Fruit fly (Drosophila melanogaster) whole organism, prepupa: ENCODE results near the gene alpha-Man-Ib.
A peak's percentile ranks its signal among the peaks of the same experiment; 100 is the strongest.

Experiments used
- Blimp-1 ChIP-seq: fragments of 200-800 bp; sonication (Bioruptor generic); optimal IDR thresholded peaks from 3 replicates; lab custom pipeline; 2017; ENCODE audit warnings: missing biosample characterization, missing genetic modification characterization, mild to moderate bottlenecking, moderate library complexity, missing genetic modification reagents
- CG10631 ChIP-seq: fragments of 200-800 bp; sonication (Bioruptor generic); optimal IDR thresholded peaks from 2 replicates; lab custom pipeline; 2016; ENCODE audit warnings: missing biosample characterization, missing genetic modification characterization
- CG10669 ChIP-seq: fragments of 200-800 bp; sonication (Bioruptor generic); optimal IDR thresholded peaks from 3 replicates; lab custom pipeline; 2018; ENCODE audit warnings: missing biosample characterization, mild to moderate bottlenecking, missing genetic modification characterization, moderate library complexity
- CG11294 ChIP-seq: fragments of 200-800 bp; sonication (Bioruptor generic); IDR thresholded peaks from 2 replicates; pipeline ENCODE4 v1.3.6; 2022; ENCODE audit warnings: missing biosample characterization, missing genetic modification characterization
- CG11762 ChIP-seq: fragments of 200-800 bp; sonication (Bioruptor generic); optimal IDR thresholded peaks from 3 replicates; lab custom pipeline; 2016; ENCODE audit warnings: missing biosample characterization, missing genetic modification characterization; ENCODE audit not compliant: insufficient read depth
- CG15336 ChIP-seq: fragments of 200-800 bp; sonication (Bioruptor generic); IDR thresholded peaks from 2 replicates; pipeline ENCODE4 v1.3.6; 2022; ENCODE audit warnings: missing biosample characterization, missing genetic modification characterization
- CG1621 ChIP-seq: fragments of 200-800 bp; sonication (Bioruptor generic); optimal IDR thresholded peaks from 3 replicates; lab custom pipeline; 2018; ENCODE audit warnings: missing biosample characterization, mild to moderate bottlenecking, missing genetic modification characterization
- CG16779 ChIP-seq: fragments of 200-800 bp; sonication (Bioruptor generic); optimal IDR thresholded peaks from 3 replicates; lab custom pipeline; 2017; ENCODE audit warnings: missing biosample characterization, mild to moderate bottlenecking, missing genetic modification characterization
- CG32006 ChIP-seq: fragments of 200-800 bp; sonication (Bioruptor generic); optimal IDR thresholded peaks from 3 replicates; lab custom pipeline; 2017; ENCODE audit warnings: missing biosample characterization, mild to moderate bottlenecking, missing genetic modification characterization
- CG34406 ChIP-seq: fragments of 200-800 bp; sonication (Bioruptor generic); optimal IDR thresholded peaks from 3 replicates; lab custom pipeline; 2016; ENCODE audit warnings: missing biosample characterization, missing genetic modification characterization
- CG3919 ChIP-seq: fragments of 200-800 bp; sonication (Bioruptor generic); optimal IDR thresholded peaks from 3 replicates; lab custom pipeline; 2016; ENCODE audit warnings: missing biosample characterization, missing genetic modification characterization
- CG4318 ChIP-seq: fragments of 200-800 bp; sonication (Bioruptor generic); optimal IDR thresholded peaks from 3 replicates; lab custom pipeline; 2017; ENCODE audit warnings: missing biosample characterization, mild to moderate bottlenecking, missing genetic modification characterization
- CG6163 ChIP-seq: fragments of 200-800 bp; sonication (Bioruptor generic); IDR thresholded peaks from 3 replicates; pipeline ENCODE4 v1.3.6; 2022; ENCODE audit warnings: missing biosample characterization, missing genetic modification characterization
- CG6276 ChIP-seq: fragments of 200-800 bp; sonication (Bioruptor generic); optimal IDR thresholded peaks from 2 replicates; lab custom pipeline; 2017; ENCODE audit warnings: missing biosample characterization, mild to moderate bottlenecking, missing genetic modification characterization
- CG6792 ChIP-seq: fragments of 200-800 bp; sonication (Bioruptor generic); optimal IDR thresholded peaks from 3 replicates; lab custom pipeline; 2016; ENCODE audit warnings: missing biosample characterization, missing genetic modification characterization
- CG6808 ChIP-seq: fragments of 200-800 bp; sonication (Bioruptor generic); optimal IDR thresholded peaks from 3 replicates; lab custom pipeline; 2017; ENCODE audit warnings: missing biosample characterization, missing genetic modification characterization, mild to moderate bottlenecking, moderate library complexity, missing genetic modification reagents
- CG6854 ChIP-seq: fragments of 200-800 bp; sonication (Bioruptor generic); optimal IDR thresholded peaks from 2 replicates; lab custom pipeline; 2017; ENCODE audit warnings: missing biosample characterization, mild to moderate bottlenecking, missing genetic modification characterization
- CG7368 ChIP-seq: fragments of 200-800 bp; sonication (Bioruptor generic); optimal IDR thresholded peaks from 3 replicates; lab custom pipeline; 2016; ENCODE audit warnings: missing biosample characterization, missing genetic modification characterization
- CG8119 ChIP-seq: fragments of 200-800 bp; sonication (Bioruptor generic); IDR thresholded peaks from 3 replicates; pipeline ENCODE4 v1.3.6; 2022; ENCODE audit warnings: missing biosample characterization, missing genetic modification characterization
- CG8632 ChIP-seq: fragments of 200-800 bp; sonication (Bioruptor generic); optimal IDR thresholded peaks from 3 replicates; lab custom pipeline; 2016; ENCODE audit warnings: missing biosample characterization, missing genetic modification characterization
- CG9139 ChIP-seq: fragments of 200-800 bp; sonication (Bioruptor generic); optimal IDR thresholded peaks from 3 replicates; lab custom pipeline; 2017; ENCODE audit warnings: missing biosample characterization, mild to moderate bottlenecking, missing genetic modification characterization
- Eip75B ChIP-seq: fragments of 200-800 bp; sonication (Bioruptor generic); optimal IDR thresholded peaks from 3 replicates; lab custom pipeline; 2016; ENCODE audit warnings: missing biosample characterization, missing genetic modification characterization
- Eip78C ChIP-seq: fragments of 200-800 bp; sonication (Bioruptor generic); peaks from one replicate; lab custom pipeline; 2016; ENCODE audit warnings: missing biosample characterization, missing genetic modification characterization
- Eip93F ChIP-seq: fragments of 200-800 bp; sonication (Bioruptor generic); optimal IDR thresholded peaks from 2 replicates; lab custom pipeline; 2016; ENCODE audit warnings: missing biosample characterization, mild to moderate bottlenecking, missing genetic modification characterization
- Ets21C ChIP-seq: fragments of 200-800 bp; sonication (Bioruptor generic); optimal IDR thresholded peaks from 3 replicates; lab custom pipeline; 2016; ENCODE audit warnings: missing biosample characterization, missing genetic modification characterization
- Ets96B ChIP-seq: fragments of 200-800 bp; optimal IDR thresholded peaks from 2 replicates; lab custom pipeline; 2019; ENCODE audit warnings: missing biosample characterization, mild to moderate bottlenecking, missing genetic modification characterization, moderate library complexity
- Gug ChIP-seq: fragments of 200-800 bp; sonication (Bioruptor generic); IDR thresholded peaks from 2 replicates; pipeline ENCODE4 v1.3.6; 2022; ENCODE audit warnings: missing biosample characterization, missing genetic modification characterization
- Hr39 ChIP-seq: fragments of 200-800 bp; sonication (Bioruptor generic); optimal IDR thresholded peaks from 2 replicates; lab custom pipeline; 2016; ENCODE audit warnings: missing biosample characterization, missing genetic modification characterization
- Lpt ChIP-seq: fragments of 200-800 bp; sonication (Bioruptor generic); optimal IDR thresholded peaks from 3 replicates; lab custom pipeline; 2016; ENCODE audit warnings: missing biosample characterization, missing genetic modification characterization
- OdsH ChIP-seq: fragments of 200-800 bp; sonication (Bioruptor generic); optimal IDR thresholded peaks from 3 replicates; lab custom pipeline; 2016; ENCODE audit warnings: missing biosample characterization, missing genetic modification characterization
- Sox102F ChIP-seq: fragments of 200-800 bp; sonication (Bioruptor generic); optimal IDR thresholded peaks from 2 replicates; lab custom pipeline; 2016; ENCODE audit warnings: missing biosample characterization, mild to moderate bottlenecking, missing genetic modification characterization
- Sox14 ChIP-seq: fragments of 200-800 bp; sonication (Bioruptor generic); optimal IDR thresholded peaks from 3 replicates; lab custom pipeline; 2016; ENCODE audit warnings: missing biosample characterization, missing genetic modification characterization
- Sox15 ChIP-seq: fragments of 200-800 bp; sonication (Bioruptor generic); optimal IDR thresholded peaks from 3 replicates; lab custom pipeline; 2016; ENCODE audit warnings: missing biosample characterization, missing genetic modification characterization
- achi ChIP-seq: fragments of 200-800 bp; sonication (Bioruptor generic); optimal IDR thresholded peaks from 3 replicates; lab custom pipeline; 2016; ENCODE audit warnings: missing biosample characterization, missing genetic modification characterization
- acj6 ChIP-seq: fragments of 200-800 bp; sonication (Bioruptor generic); optimal IDR thresholded peaks from 3 replicates; lab custom pipeline; 2016; ENCODE audit warnings: missing biosample characterization, missing genetic modification characterization
- cyc ChIP-seq: fragments of 200-800 bp; sonication (Bioruptor generic); optimal IDR thresholded peaks from 3 replicates; lab custom pipeline; 2016; ENCODE audit warnings: missing biosample characterization, missing genetic modification characterization
- dac ChIP-seq: fragments of 200-800 bp; sonication (Bioruptor generic); optimal IDR thresholded peaks from 2 replicates; lab custom pipeline; 2017; ENCODE audit warnings: missing biosample characterization, mild to moderate bottlenecking, missing genetic modification characterization
- dsx ChIP-seq: fragments of 200-800 bp; optimal IDR thresholded peaks from 3 replicates; lab custom pipeline; 2019; ENCODE audit warnings: missing biosample characterization, mild to moderate bottlenecking, missing genetic modification characterization, moderate library complexity; ENCODE audit not compliant: poor library complexity, severe bottlenecking
- fd59A ChIP-seq: fragments of 200-800 bp; sonication (Bioruptor generic); optimal IDR thresholded peaks from 2 replicates; lab custom pipeline; 2017; ENCODE audit warnings: missing biosample characterization, mild to moderate bottlenecking, missing genetic modification characterization, missing genetic modification reagents
- fkh ChIP-seq: fragments of 200-800 bp; sonication (Bioruptor generic); optimal IDR thresholded peaks from 3 replicates; lab custom pipeline; 2017; ENCODE audit warnings: missing biosample characterization, mild to moderate bottlenecking, missing genetic modification characterization, moderate library complexity
- net ChIP-seq: fragments of 200-800 bp; sonication (Bioruptor generic); optimal IDR thresholded peaks from 3 replicates; lab custom pipeline; 2016; ENCODE audit warnings: missing biosample characterization, missing genetic modification characterization
- pdm3 ChIP-seq: fragments of 200-800 bp; sonication (Bioruptor generic); optimal IDR thresholded peaks from 3 replicates; lab custom pipeline; 2016; ENCODE audit warnings: missing biosample characterization, missing genetic modification characterization
- spab ChIP-seq: fragments of 200-800 bp; sonication (Bioruptor generic); optimal IDR thresholded peaks from 2 replicates; lab custom pipeline; 2017; ENCODE audit warnings: missing biosample characterization, mild to moderate bottlenecking, missing genetic modification characterization, missing genetic modification reagents
- ss ChIP-seq, 2 experiments: fragments of 200-800 bp; sonication (Bioruptor generic); optimal IDR thresholded peaks; 2 replicates in 1 of 2; 3 replicates in 1 of 2; lab custom pipeline; 2017 to 2018; ENCODE audit warnings: mild to moderate bottlenecking in 2 of 2, missing biosample characterization in 2 of 2, missing genetic modification characterization in 2 of 2, moderate library complexity in 1 of 2
- svp ChIP-seq: fragments of 200-800 bp; sonication (Bioruptor generic); peaks from one replicate; lab custom pipeline; 2016; ENCODE audit warnings: missing biosample characterization, missing genetic modification characterization
- topi ChIP-seq: fragments of 200-800 bp; sonication (Bioruptor generic); optimal IDR thresholded peaks from 3 replicates; lab custom pipeline; 2016; ENCODE audit warnings: missing biosample characterization, missing genetic modification characterization
- vri ChIP-seq: fragments of 200-800 bp; sonication (Bioruptor generic); optimal IDR thresholded peaks from 3 replicates; lab custom pipeline; 2016; ENCODE audit warnings: missing biosample characterization, mild to moderate bottlenecking, missing genetic modification characterization

The alpha-Man-Ib gene

dm6 chr3R:29074001-29074609 is 38.5 kb downstream of the alpha-Man-Ib start (continued):
- TF ChIP-seq net (peak; percentile 20), CG32006 (GFP tag; lab: Kevin White, UChicago) (no peak), Ets96B (no peak), CG6854 (GFP tag; lab: Kevin White, UChicago) (peak; percentile 68), fd59A (no peak), OdsH (no peak), pdm3 (GFP tag; lab: Kevin White, UChicago) (no peak), CG6276 (GFP tag; lab: Kevin White, UChicago) (peak; percentile 15), achi (GFP tag; lab: Kevin White, UChicago) (no peak), CG10669 (GFP tag; lab: Kevin White, UChicago) (peak; percentile 19), CG6808 (peak; percentile 57), CG9139 (peak; percentile 57), Eip93F (GFP tag; lab: Kevin White, UChicago) (no peak), cyc (GFP tag; lab: Kevin White, UChicago) (no peak), Gug (GFP tag; lab: Robert Waterston, UW) (no peak), CG6792 (GFP tag; lab: Kevin White, UChicago) (no peak), CG11762 (GFP tag; lab: Kevin White, UChicago) (no peak)

DNA sequence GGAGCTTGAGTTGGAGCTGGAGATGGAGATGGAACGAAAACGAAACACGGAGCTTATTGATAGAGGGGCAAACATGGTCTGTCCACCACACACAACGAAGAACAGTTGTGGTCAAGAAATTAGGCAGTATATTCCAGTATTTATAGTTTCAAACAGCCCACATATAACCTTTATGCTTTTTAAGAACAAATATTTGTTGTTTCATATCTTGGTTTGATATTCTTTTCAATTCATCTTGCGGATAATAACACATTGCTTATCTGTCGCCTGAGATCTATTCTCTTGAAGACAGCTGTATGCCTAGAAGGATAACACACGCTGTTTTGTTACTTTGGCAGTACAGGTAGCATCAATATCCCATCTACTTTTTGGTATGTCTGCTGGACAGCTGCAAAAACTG is 39.8 kb downstream of the alpha-Man-Ib start:
- TF ChIP-seq Ets21C (no peak), Eip75B (GFP tag; lab: Kevin White, UChicago) (peak; percentile 21), CG8632 (GFP tag; lab: Kevin White, UChicago) (no peak), topi (GFP tag; lab: Kevin White, UChicago) (no peak), fkh (GFP tag; lab: Kevin White, UChicago) (no peak), CG6854 (GFP tag; lab: Kevin White, UChicago) (no peak), CG16779 (no peak), CG9139 (no peak), Sox102F (GFP tag; lab: Kevin White, UChicago) (no peak), Lpt (GFP tag; lab: Kevin White, UChicago) (peak; percentile 52), CG11294 (GFP tag; lab: Robert Waterston, UW) (no peak), CG6276 (GFP tag; lab: Kevin White, UChicago) (no peak), CG10631 (peak; percentile 5), Sox15 (GFP tag; lab: Kevin White, UChicago) (no peak), Hr39 (GFP tag; lab: Kevin White, UChicago) (no peak), CG34406 (GFP tag; lab: Kevin White, UChicago) (no peak), Gug (GFP tag; lab: Robert Waterston, UW) (no peak), fd59A (no peak), Blimp-1 (GFP tag; lab: Kevin White, UChicago) (no peak), CG4318 (no peak), CG32006 (GFP tag; lab: Kevin White, UChicago) (peak; percentile 19), ss (GFP tag; optimal IDR thresholded peaks at IDR 0.05; lab: Kevin White, UChicago) (peak in 1 of 2 experiments; percentile 17), CG3919 (GFP tag; lab: Kevin White, UChicago) (peak; percentile 34), spab (GFP tag; lab: Kevin White, UChicago) (no peak), CG6808 (peak; percentile 14), svp (GFP tag; lab: Kevin White, UChicago) (no peak), cyc (GFP tag; lab: Kevin White, UChicago) (no peak), CG7368 (no peak), Sox14 (GFP tag; lab: Kevin White, UChicago) (peak; percentile 40), Eip78C (GFP tag; lab: Kevin White, UChicago) (peak; percentile 65), CG8119 (GFP tag; lab: Robert Waterston, UW) (0 out of 3 replicates have a peak, but pooled peaks have one; percentile 27), CG1621 (tag; lab: Kevin White, UChicago) (no peak), vri (GFP tag; lab: Kevin White, UChicago) (no peak), dsx (GFP tag; lab: Kevin White, UChicago) (peak; percentile 35), pdm3 (GFP tag; lab: Kevin White, UChicago) (no peak), dac (GFP tag; lab: Kevin White, UChicago) (no peak), CG6163 (GFP tag; lab: Robert Waterston, UW) (peak; percentile 63; the same call in 2 of the 3 replicates), Ets96B (peak; percentile 52), CG10669 (GFP tag; lab: Kevin White, UChicago) (peak; percentile 24), acj6 (no peak), CG15336 (GFP tag; lab: Robert Waterston, UW) (0 out of 2 replicates have a peak, but pooled peaks have one; percentile 8), OdsH (peak; percentile 22), achi (GFP tag; lab: Kevin White, UChicago) (peak; percentile 12), CG6792 (GFP tag; lab: Kevin White, UChicago) (no peak)
